Worm (Caenorhabditis elegans): ENCODE data around the gene oac-15.
A peak's percentile ranks its signal among the peaks of the same experiment; 100 is the strongest.

oac-15 gene

DNA sequence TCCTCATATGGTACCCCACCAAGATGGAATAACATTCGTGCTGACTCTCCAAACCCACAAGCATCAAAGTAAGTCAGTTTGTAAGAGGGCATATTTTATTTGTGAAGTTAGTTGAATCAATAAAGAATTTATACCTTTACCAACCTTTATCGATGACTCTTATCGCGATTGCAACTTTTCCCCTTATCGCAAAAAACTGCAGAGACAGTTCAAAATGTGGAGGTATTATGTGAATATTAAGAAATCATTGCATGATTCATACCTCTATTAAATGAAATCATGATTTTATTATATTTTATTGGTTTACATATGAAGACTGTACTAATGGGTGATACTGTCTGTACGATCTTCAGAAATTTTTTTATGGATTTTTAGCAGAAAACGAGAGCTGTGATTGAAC lies 22.4 kb upstream of the oac-15 start, which contains the start of gene gst-22:
Gene gst-22 (minus strand): TSS at position 103 of the 400 bp plus-strand sequence.
- no peak for TF ChIP-seq hmg-11 (tag; optimal IDR thresholded peaks at IDR 0.05)
- no peak for TF ChIP-seq nhr-28 (tag; optimal IDR thresholded peaks at IDR 0.05)
- TF ChIP-seq elt-1 (tag; optimal IDR thresholded peaks at IDR 0.05), result no peak
- TF ChIP-seq ceh-16 (tag; optimal IDR thresholded peaks at IDR 0.05), result no peak
- no peak for TF ChIP-seq nhr-237 (tag; optimal IDR thresholded peaks at IDR 0.05)
- no peak for TF ChIP-seq nfya-1 (tag; optimal IDR thresholded peaks at IDR 0.05; ENCODE audit: insufficient read depth)
- TF ChIP-seq nhr-12 (tag; optimal IDR thresholded peaks at IDR 0.05), result no peak
- TF ChIP-seq pqm-1 (tag; optimal IDR thresholded peaks at IDR 0.05), result peak; percentile 97
- no peak for TF ChIP-seq lsy-12 (tag; optimal IDR thresholded peaks at IDR 0.05)
- peak; percentile 48 for TF ChIP-seq jun-1 (tag; optimal IDR thresholded peaks at IDR 0.05)
- TF ChIP-seq fos-1 (tag; optimal IDR thresholded peaks at IDR 0.05), result no peak
- TF ChIP-seq skn-1 (tag; optimal IDR thresholded peaks at IDR 0.05), result no peak
- TF ChIP-seq ztf-11 (tag; optimal IDR thresholded peaks at IDR 0.05), result no peak
- TF ChIP-seq daf-12 (tag; optimal IDR thresholded peaks at IDR 0.05), result no peak
- no peak for TF ChIP-seq mml-1 (tag; optimal IDR thresholded peaks at IDR 0.05)
- no peak for TF ChIP-seq ztf-4 (tag; optimal IDR thresholded peaks at IDR 0.05)
- TF ChIP-seq ceh-28 (tag; optimal IDR thresholded peaks at IDR 0.05), result peak; percentile 2
- no peak for TF ChIP-seq mdl-1 (tag; optimal IDR thresholded peaks at IDR 0.05)
- no peak for TF ChIP-seq egl-27 (tag; optimal IDR thresholded peaks at IDR 0.05)
- no peak for TF ChIP-seq snpc-4 (tag; optimal IDR thresholded peaks at IDR 0.05)
- no peak for TF ChIP-seq pha-4 (tag; optimal IDR thresholded peaks at IDR 0.05)
- no peak for TF ChIP-seq nhr-76 (tag; optimal IDR thresholded peaks at IDR 0.05)
- TF ChIP-seq elt-2 (tag; optimal IDR thresholded peaks at IDR 0.05), result peak; percentile 92
- TF ChIP-seq R02D3.7 (tag; optimal IDR thresholded peaks at IDR 0.05), result no peak

DNA sequence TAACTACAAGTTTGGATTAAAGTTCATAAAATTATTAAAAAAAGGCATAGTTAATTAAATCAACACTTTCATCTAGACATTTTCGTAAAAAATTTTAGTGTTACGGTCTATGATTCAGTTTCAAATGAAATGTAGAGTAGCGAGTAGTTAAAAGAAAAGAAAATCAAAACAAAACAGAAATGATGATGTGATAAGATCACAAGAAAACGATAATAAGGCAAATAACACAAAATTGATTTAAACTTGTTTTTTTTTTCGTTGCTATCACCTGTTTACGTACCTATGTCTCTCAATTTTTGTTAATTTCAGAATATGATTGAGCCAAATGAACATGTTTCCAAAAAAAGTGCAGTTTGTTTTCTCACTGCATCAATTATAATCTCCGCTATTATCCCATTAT lies 20.2 kb upstream of the oac-15 start, which contains the start of the genes F21H7.2 and F21H7.12:
Gene F21H7.2 (minus strand): TSS at position 101 of the 400 bp plus-strand sequence.
Gene F21H7.12 (plus strand): TSS at position 270 of the 400 bp plus-strand sequence.
- no peak for TF ChIP-seq fkh-2 (tag; optimal IDR thresholded peaks at IDR 0.05)
- TF ChIP-seq sea-2 (GFP tag; optimal IDR thresholded peaks at IDR 0.05), result no peak

DNA sequence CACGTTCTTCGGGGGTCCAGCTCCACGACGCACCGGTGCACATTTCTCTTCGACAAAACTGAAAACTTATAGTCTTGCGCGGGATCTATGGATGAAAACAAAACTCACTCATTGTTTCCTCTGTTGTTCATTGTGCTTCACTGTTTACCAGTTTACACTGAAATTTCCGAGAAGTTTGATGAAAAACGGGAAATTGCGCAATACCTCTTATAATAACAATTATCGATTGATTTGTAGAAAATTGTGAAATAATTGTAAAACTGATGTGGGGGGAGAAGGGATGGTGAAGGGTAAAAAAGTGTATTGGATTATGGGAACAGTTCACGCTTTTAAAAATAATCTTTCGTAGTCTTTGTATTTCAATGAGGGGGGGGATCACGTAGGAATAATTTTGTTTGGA lies 19.7 kb upstream of the oac-15 start:
- no peak for TF ChIP-seq R02D3.7 (tag; optimal IDR thresholded peaks at IDR 0.05)
- no peak for TF ChIP-seq ceh-28 (tag; optimal IDR thresholded peaks at IDR 0.05)
- TF ChIP-seq ztf-11 (tag; optimal IDR thresholded peaks at IDR 0.05), result no peak
- TF ChIP-seq fos-1 (tag; optimal IDR thresholded peaks at IDR 0.05), result no peak
- no peak for TF ChIP-seq tbx-2 (tag; optimal IDR thresholded peaks at IDR 0.05)
- TF ChIP-seq nhr-76 (tag; optimal IDR thresholded peaks at IDR 0.05), result no peak
- no peak for TF ChIP-seq pha-4 (tag; optimal IDR thresholded peaks at IDR 0.05)
- TF ChIP-seq sea-2 (GFP tag; optimal IDR thresholded peaks at IDR 0.05), result no peak
- no peak for TF ChIP-seq egl-5 (tag; optimal IDR thresholded peaks at IDR 0.05)
- TF ChIP-seq fkh-2 (tag; optimal IDR thresholded peaks at IDR 0.05), result no peak
- TF ChIP-seq mml-1 (tag; optimal IDR thresholded peaks at IDR 0.05), result no peak
- TF ChIP-seq pqm-1 (tag; optimal IDR thresholded peaks at IDR 0.05), result no peak
- TF ChIP-seq ztf-4 (tag; optimal IDR thresholded peaks at IDR 0.05), result no peak
- no peak for TF ChIP-seq mdl-1 (tag; optimal IDR thresholded peaks at IDR 0.05)

DNA sequence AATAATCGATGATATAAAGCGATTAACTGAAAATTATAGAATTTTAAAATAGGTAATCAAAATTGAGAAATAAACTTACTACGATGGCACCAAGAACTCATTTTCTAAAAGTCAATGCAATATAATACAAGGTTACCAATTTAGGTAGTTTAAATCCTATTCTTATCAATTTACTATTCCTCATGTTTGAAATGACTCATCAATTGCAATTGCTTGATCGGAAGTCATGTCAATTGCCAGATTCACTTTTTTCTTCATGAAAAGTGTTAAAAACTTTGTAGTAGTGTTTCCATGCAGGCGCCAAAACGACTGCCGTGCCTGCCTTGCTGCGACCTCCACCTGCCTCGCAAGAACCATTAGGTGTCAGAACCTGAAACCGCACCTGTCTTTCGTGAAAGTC lies 16.8 kb upstream of the oac-15 start, which contains the start of gene F11A5.13:
Gene F11A5.13 (minus strand): TSS at position 101 of the 400 bp plus-strand sequence.
- no peak for TF ChIP-seq elt-1 (tag; optimal IDR thresholded peaks at IDR 0.05)
- no peak for TF ChIP-seq nhr-43 (tag; optimal IDR thresholded peaks at IDR 0.05; ENCODE audit: poor library complexity, severe bottlenecking)
- TF ChIP-seq unc-39 (tag; optimal IDR thresholded peaks at IDR 0.05), result no peak
- no peak for TF ChIP-seq mdl-1 (tag; optimal IDR thresholded peaks at IDR 0.05)
- TF ChIP-seq ceh-16 (tag; optimal IDR thresholded peaks at IDR 0.05), result no peak
- TF ChIP-seq hmg-11 (tag; optimal IDR thresholded peaks at IDR 0.05), result no peak
- TF ChIP-seq ceh-9 (tag; optimal IDR thresholded peaks at IDR 0.05), result no peak
- no peak for TF ChIP-seq skn-1 (tag; optimal IDR thresholded peaks at IDR 0.05)
- no peak for TF ChIP-seq snpc-4 (tag; optimal IDR thresholded peaks at IDR 0.05)
- no peak for TF ChIP-seq fkh-2 (tag; optimal IDR thresholded peaks at IDR 0.05)
- TF ChIP-seq R02D3.7 (tag; optimal IDR thresholded peaks at IDR 0.05), result no peak
- TF ChIP-seq ztf-4 (tag; optimal IDR thresholded peaks at IDR 0.05), result no peak
- TF ChIP-seq nhr-25 (tag; optimal IDR thresholded peaks at IDR 0.05), result no peak
- no peak for TF ChIP-seq unc-62 (GFP tag; optimal IDR thresholded peaks at IDR 0.05)
- no peak for TF ChIP-seq nhr-11 (tag; optimal IDR thresholded peaks at IDR 0.05)
- no peak for TF ChIP-seq nhr-67 (tag; optimal IDR thresholded peaks at IDR 0.05)

Measured in whole organism, L3 larva.